Worm (Caenorhabditis elegans) whole organism, late embryonic: ENCODE results near the gene C33B4.5.

Experiments used
- C08G9.2 ChIP-seq: sonication (generic microtip); optimal IDR thresholded peaks from 2 replicates; lab custom pipeline; 2016; ENCODE audit warnings: mild to moderate bottlenecking, missing genetic modification characterization, moderate library complexity, missing compliant biosample characterization
- F13H6.1 ChIP-seq: sonication (generic microtip); optimal IDR thresholded peaks from 2 replicates; lab custom pipeline; 2016; ENCODE audit warnings: missing genetic modification characterization, missing compliant biosample characterization
- elt-2 ChIP-seq: sonication (generic microtip); optimal IDR thresholded peaks from 2 replicates; lab custom pipeline; 2016; ENCODE audit warnings: missing genetic modification reagents, missing genetic modification characterization, missing compliant biosample characterization
- mec-3 ChIP-seq: sonication (generic microtip); optimal IDR thresholded peaks from 2 replicates; lab custom pipeline; 2016; ENCODE audit warnings: borderline replicate concordance, missing genetic modification characterization, missing compliant biosample characterization
- pha-4 ChIP-seq: fragments of 150-350 bp; optimal IDR thresholded peaks from 2 replicates; lab custom pipeline; 2018; ENCODE audit warnings: missing biosample characterization, missing genetic modification reagents, missing genetic modification characterization
- rnt-1 ChIP-seq: sonication (generic microtip); optimal IDR thresholded peaks from 2 replicates; lab custom pipeline; 2016; ENCODE audit warnings: missing genetic modification characterization, missing compliant biosample characterization
- unc-3 ChIP-seq, 2 experiments: fragments of 200-800 bp in 1 of 2; sonication (Bioruptor generic) in 1 of 2; sonication (generic microtip) in 1 of 2; conservative IDR thresholded peaks in 1 of 2; optimal IDR thresholded peaks in 1 of 2; 2 replicates each; pipeline versions ENCODE4 v1.3.6 to Lab custom; 2016 to 2022; ENCODE audit warnings: missing compliant biosample characterization in 2 of 2, missing genetic modification characterization in 2 of 2, missing genetic modification reagents in 1 of 2

- TF ChIP-seq C08G9.2 (tag; lab: Kevin White, UChicago) = no peak
- no peak for TF ChIP-seq mec-3 (tag; lab: Kevin White, UChicago)
- no peak for TF ChIP-seq rnt-1 (tag; lab: Kevin White, UChicago)
- TF ChIP-seq F13H6.1 (tag; lab: Kevin White, UChicago) = no peak
- no peak for TF ChIP-seq pha-4 (tag; lab: Kevin White, UChicago)
- no peak for TF ChIP-seq unc-3 (GFP tag; conservative IDR thresholded peaks at IDR 0.05; lab: Robert Waterston, UW)
- no peak for TF ChIP-seq unc-3 (tag; optimal IDR thresholded peaks at IDR 0.05; lab: Kevin White, UChicago)
- no peak for TF ChIP-seq elt-2 (tag; lab: Kevin White, UChicago)
These were observed 45.6 kb upstream of the C33B4.5 start, which contains the start of gene sqt-1 for ce11 chrII:11337497-11338040.
